Fruit fly (Drosophila melanogaster): ENCODE data around the gene Spt3.

Gene Spt3

dm6 chr3R:12062844-12063243 lies 45.9 kb downstream of the Spt3 start, which contains the start of gene CG14740:
CG14740 (minus strand) TSS chr3R:12062944.
- TF ChIP-seq CG17801 (GFP tag; optimal IDR thresholded peaks at IDR 0.05; ENCODE audit: partially characterized antibody): no peak
